Fruit fly (Drosophila melanogaster) whole organism, embryonic: ENCODE measurements around the gene Alg12.

Experiments
- CG11247 ChIP-seq: fragments of 200-800 bp; sonication (Bioruptor generic); IDR thresholded peaks from 2 replicates; pipeline ENCODE4 v1.3.6; 2022; ENCODE audit warnings: missing biosample characterization, missing genetic modification characterization
- CG15269 ChIP-seq: fragments of 200-800 bp; sonication (Bioruptor generic); optimal IDR thresholded peaks from 2 replicates; lab custom pipeline; 2018; ENCODE audit warnings: missing biosample characterization, mild to moderate bottlenecking, missing genetic modification characterization, moderate library complexity
- CG1602 ChIP-seq: fragments of 200-800 bp; sonication (Bioruptor generic); optimal IDR thresholded peaks from 3 replicates; lab custom pipeline; 2016; ENCODE audit warnings: missing biosample characterization, missing genetic modification characterization
- CHES-1-like ChIP-seq: fragments of 200-800 bp; sonication (Bioruptor generic); optimal IDR thresholded peaks from 2 replicates; lab custom pipeline; 2016; ENCODE audit warnings: missing biosample characterization, missing genetic modification characterization
- CoRest ChIP-seq: fragments of 200-800 bp; sonication (Bioruptor generic); optimal IDR thresholded peaks from 3 replicates; lab custom pipeline; 2018; ENCODE audit warnings: missing biosample characterization, mild to moderate bottlenecking, missing genetic modification characterization, moderate library complexity
- Lpt ChIP-seq: fragments of >200 bp; optimal IDR thresholded peaks from 2 replicates; lab custom pipeline; 2018; ENCODE audit warnings: missing biosample characterization, missing genetic modification characterization
- bab2 ChIP-seq: fragments of 200-800 bp; sonication (Bioruptor generic); optimal IDR thresholded peaks from 2 replicates; lab custom pipeline; 2016; ENCODE audit warnings: missing biosample characterization, missing genetic modification characterization
- corto ChIP-seq: fragments of 200-800 bp; sonication (Bioruptor generic); optimal IDR thresholded peaks from 2 replicates; lab custom pipeline; 2016; ENCODE audit warnings: missing biosample characterization, mild to moderate bottlenecking, missing genetic modification characterization, moderate library complexity
- gcm ChIP-seq: fragments of 200-800 bp; sonication (Bioruptor generic); optimal IDR thresholded peaks from 2 replicates; lab custom pipeline; 2019; ENCODE audit warnings: missing biosample characterization, mild to moderate bottlenecking, missing genetic modification characterization, moderate library complexity
- h ChIP-seq: fragments of >200 bp; optimal IDR thresholded peaks from 2 replicates; lab custom pipeline; 2017
- hbn ChIP-seq: fragments of 200-800 bp; sonication (Bioruptor generic); IDR thresholded peaks from 2 replicates; pipeline ENCODE4 v1.3.6; 2022; ENCODE audit warnings: missing biosample characterization, missing genetic modification characterization; ENCODE audit not compliant: partially characterized antibody
- lab ChIP-seq: fragments of 200-800 bp; sonication (Bioruptor generic); optimal IDR thresholded peaks from 3 replicates; lab custom pipeline; 2017; ENCODE audit warnings: missing biosample characterization, missing genetic modification characterization, mild to moderate bottlenecking, moderate library complexity, missing genetic modification reagents

DNA sequence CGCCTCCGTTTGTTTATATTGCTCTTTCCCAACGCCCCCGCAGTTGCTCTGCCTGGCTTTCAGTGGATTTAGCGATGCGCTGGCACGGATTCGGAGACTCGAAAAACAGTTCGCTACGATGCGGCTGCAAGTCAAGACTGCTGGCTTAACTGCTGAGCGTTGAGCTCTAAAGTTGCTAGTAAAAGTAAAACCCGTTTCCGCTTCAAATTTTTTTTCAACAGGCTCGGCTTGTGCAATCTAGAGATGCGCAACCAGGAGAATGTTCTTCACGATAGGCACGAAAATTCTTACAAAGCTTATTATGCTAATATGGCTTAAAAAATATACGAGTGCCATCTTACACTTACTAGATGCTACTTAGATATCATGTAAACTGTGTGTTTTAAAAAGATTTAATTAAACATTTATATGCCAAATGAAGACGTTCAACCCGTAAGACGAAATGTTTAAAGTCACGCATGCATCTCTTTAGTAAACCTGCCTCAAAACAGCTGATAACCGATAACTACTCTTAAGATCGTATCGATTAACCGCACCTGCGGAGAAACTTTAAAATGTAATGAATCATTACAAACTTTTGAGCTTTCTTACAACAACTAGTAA lies 8.9 kb upstream of the Alg12 start, which contains the start of gene CG12948:
- TF ChIP-seq h (lab: Kevin White, UChicago) = no peak
- TF ChIP-seq CHES-1-like = peak; percentile 11
- no peak for TF ChIP-seq lab
- no peak for TF ChIP-seq Lpt (GFP tag; lab: Kevin White, UChicago)
- peak; percentile 32 for TF ChIP-seq CG1602
- no peak for TF ChIP-seq bab2 (GFP tag; lab: Kevin White, UChicago)
- peak; percentile 49 for TF ChIP-seq corto (GFP tag; lab: Kevin White, UChicago)
- no peak for TF ChIP-seq CG15269 (tag; lab: Kevin White, UChicago)
- peak; percentile 58 for TF ChIP-seq CoRest (tag; lab: Kevin White, UChicago)
- peak; percentile 95 for TF ChIP-seq hbn (GFP tag; lab: Robert Waterston, UW)
- peak; percentile 18; the same call in 1 of the 2 replicates for TF ChIP-seq CG11247 (GFP tag; lab: Robert Waterston, UW)
- no peak for TF ChIP-seq gcm (GFP tag; lab: Kevin White, UChicago)
